Worm (Caenorhabditis elegans) whole organism, early embryonic: Measurements from ENCODE around the gene T28F3.9.
A peak's percentile ranks its signal among the peaks of the same experiment; 100 is the strongest.

ENCODE experiments used
- B0310.2 ChIP-seq: sonication (generic microtip); optimal IDR thresholded peaks from 2 replicates; lab custom pipeline; 2016; ENCODE audit warnings: mild to moderate bottlenecking, missing genetic modification characterization, missing compliant biosample characterization
- F13C5.2 ChIP-seq: sonication (generic microtip); optimal IDR thresholded peaks from 2 replicates; lab custom pipeline; 2017; ENCODE audit warnings: mild to moderate bottlenecking, missing genetic modification characterization, inconsistent platforms, missing compliant biosample characterization
- aly-1 ChIP-seq: sonication (generic microtip); optimal IDR thresholded peaks from 2 replicates; lab custom pipeline; 2016; ENCODE audit warnings: missing genetic modification characterization, missing compliant biosample characterization
- ama-1 ChIP-seq: fragments of 150-350 bp; optimal IDR thresholded peaks from 2 replicates; lab custom pipeline; 2014
- ceh-13 ChIP-seq: fragments of 200-800 bp; sonication (Bioruptor generic); optimal IDR thresholded peaks from 2 replicates; lab custom pipeline; 2018; ENCODE audit warnings: mild to moderate bottlenecking, missing genetic modification characterization, missing compliant biosample characterization
- ceh-36 ChIP-seq: sonication (generic microtip); optimal IDR thresholded peaks from 2 replicates; lab custom pipeline; 2016; ENCODE audit warnings: missing genetic modification characterization, inconsistent platforms, missing compliant biosample characterization
- ets-7 ChIP-seq: sonication (generic microtip); optimal IDR thresholded peaks from 2 replicates; lab custom pipeline; 2016; ENCODE audit warnings: missing genotype, missing genetic modification characterization, missing compliant biosample characterization
- flt-1 ChIP-seq: fragments of 200-800 bp; sonication (Bioruptor generic); IDR thresholded peaks from 2 replicates; pipeline ENCODE4 v1.3.6; 2022; ENCODE audit warnings: missing genetic modification characterization, missing compliant biosample characterization
- hmbx-1 ChIP-seq: sonication (generic microtip); optimal IDR thresholded peaks from 2 replicates; lab custom pipeline; 2016; ENCODE audit warnings: mild to moderate bottlenecking, missing genetic modification characterization, missing compliant biosample characterization
- hmg-4 ChIP-seq: fragments of 200-800 bp; sonication (Bioruptor generic); optimal IDR thresholded peaks from 2 replicates; lab custom pipeline; 2018; ENCODE audit warnings: mild to moderate bottlenecking, missing genetic modification characterization, missing compliant biosample characterization
- hnd-1 ChIP-seq: sonication (generic microtip); optimal IDR thresholded peaks from 2 replicates; lab custom pipeline; 2016; ENCODE audit warnings: missing genetic modification characterization, missing compliant biosample characterization
- pes-1 ChIP-seq: fragments of 200-800 bp; sonication (Bioruptor generic); IDR thresholded peaks from 2 replicates; pipeline ENCODE4 v1.3.6; 2022; ENCODE audit warnings: missing genetic modification reagents, missing genetic modification characterization, missing compliant biosample characterization
- scrt-1 ChIP-seq: fragments of 200-800 bp; sonication (Bioruptor generic); IDR thresholded peaks from 2 replicates; pipeline ENCODE4 v1.3.6; 2022; ENCODE audit warnings: missing genetic modification characterization, missing compliant biosample characterization
- sea-1 ChIP-seq: fragments of 200-800 bp; sonication (Bioruptor generic); conservative IDR thresholded peaks from 2 replicates; pipeline ENCODE4 v1.3.6; 2022; ENCODE audit warnings: missing genetic modification characterization, missing compliant biosample characterization
- tbx-11 ChIP-seq: fragments of 200-800 bp; sonication (Bioruptor generic); IDR thresholded peaks from 2 replicates; pipeline ENCODE4 v1.3.6; 2022; ENCODE audit warnings: missing genetic modification characterization, missing compliant biosample characterization
- tbx-37 ChIP-seq: fragments of 200-800 bp; sonication (Bioruptor generic); conservative IDR thresholded peaks from 2 replicates; pipeline ENCODE4 v1.3.6; 2022; ENCODE audit warnings: missing genetic modification reagents, missing genetic modification characterization, missing compliant biosample characterization
- tra-4 ChIP-seq: sonication (generic microtip); optimal IDR thresholded peaks from 2 replicates; lab custom pipeline; 2017; ENCODE audit warnings: missing genetic modification characterization, missing compliant biosample characterization

The T28F3.9 gene

ce11 chrIV:17276705-17277458 is 31.4 kb upstream of the T28F3.9 start, which contains the start of gene clec-196:
clec-196 (plus strand) TSS chrIV:17276956.
- TF ChIP-seq scrt-1 (GFP tag; lab: Robert Waterston, UW) (no peak), hnd-1 (no peak), hmbx-1 (tag; lab: Kevin White, UChicago) (no peak), ceh-13 (GFP tag; lab: Kevin White, UChicago) (no peak), ama-1 (lab: Kevin White, UChicago) (no peak), B0310.2 (no peak), ceh-36 (no peak), pes-1 (GFP tag; lab: Robert Waterston, UW) (no peak), flt-1 (GFP tag; lab: Robert Waterston, UW) (no peak), tbx-11 (no peak), F13C5.2 (tag; lab: Kevin White, UChicago) (no peak)

- no peak for TF ChIP-seq F13C5.2 (tag; lab: Kevin White, UChicago)
- no peak for TF ChIP-seq aly-1 (tag; lab: Kevin White, UChicago)
- peak; percentile 3 for TF ChIP-seq ama-1 (lab: Kevin White, UChicago)
These were observed 30.7 kb upstream of the T28F3.9 start for ce11 chrIV:17277459-17278173.

ce11 chrIV:17278363-17278762 is 29.9 kb upstream of the T28F3.9 start:
- TF ChIP-seq hnd-1, result peak; percentile 53
- TF ChIP-seq pes-1 (GFP tag; lab: Robert Waterston, UW), result peak; percentile 50; the same call in 1 of the 2 replicates
- TF ChIP-seq aly-1 (tag; lab: Kevin White, UChicago), result no peak
- TF ChIP-seq hmbx-1 (tag; lab: Kevin White, UChicago), result peak; percentile 69
- TF ChIP-seq hmg-4 (GFP tag; lab: Kevin White, UChicago), result peak; percentile 89
- peak; percentile 65 for TF ChIP-seq ceh-13 (GFP tag; lab: Kevin White, UChicago)
- peak; percentile 73 for TF ChIP-seq tra-4
- no peak for TF ChIP-seq ets-7 (tag; lab: Kevin White, UChicago)
- no peak for TF ChIP-seq scrt-1 (GFP tag; lab: Robert Waterston, UW)
- peak; percentile 67 for TF ChIP-seq flt-1 (GFP tag; lab: Robert Waterston, UW)
- TF ChIP-seq sea-1 (GFP tag; lab: Robert Waterston, UW), result peak; percentile 83
- peak; percentile 57 for TF ChIP-seq ceh-36
- no peak for TF ChIP-seq tbx-37 (GFP tag; lab: Robert Waterston, UW)
- no peak for TF ChIP-seq ama-1 (lab: Kevin White, UChicago)
- TF ChIP-seq B0310.2, result peak; percentile 55
- peak; percentile 96 for TF ChIP-seq F13C5.2 (tag; lab: Kevin White, UChicago)
- no peak for TF ChIP-seq tbx-11

- TF ChIP-seq tbx-11, result no peak
- no peak for TF ChIP-seq ceh-13 (GFP tag; lab: Kevin White, UChicago)
- no peak for TF ChIP-seq tra-4
- no peak for TF ChIP-seq ets-7 (tag; lab: Kevin White, UChicago)
- no peak for TF ChIP-seq pes-1 (GFP tag; lab: Robert Waterston, UW)
- no peak for TF ChIP-seq aly-1 (tag; lab: Kevin White, UChicago)
- no peak for TF ChIP-seq B0310.2
- no peak for TF ChIP-seq ama-1 (lab: Kevin White, UChicago)
- TF ChIP-seq ceh-36, result no peak
These were observed 29.3 kb upstream of the T28F3.9 start, which contains the start of gene hsp-1 for ce11 chrIV:17278861-17279591. hsp-1 (plus strand) TSS chrIV:17278959.

ce11 chrIV:17279592-17280440 is 28.5 kb upstream of the T28F3.9 start:
- TF ChIP-seq sea-1 (GFP tag; lab: Robert Waterston, UW) (0 out of 2 replicates have a peak, but pooled peaks have one; percentile 52), hmbx-1 (tag; lab: Kevin White, UChicago) (no peak), ceh-36 (no peak), scrt-1 (GFP tag; lab: Robert Waterston, UW) (no peak), tra-4 (no peak), pes-1 (GFP tag; lab: Robert Waterston, UW) (no peak), ets-7 (tag; lab: Kevin White, UChicago) (no peak), aly-1 (tag; lab: Kevin White, UChicago) (peak; percentile 34)

ce11 chrIV:17280441-17280939 is 27.8 kb upstream of the T28F3.9 start:
- TF ChIP-seq flt-1 (GFP tag; lab: Robert Waterston, UW) (0 out of 2 replicates have a peak, but pooled peaks have one; percentile 4), ama-1 (lab: Kevin White, UChicago) (peak; percentile 85), pes-1 (GFP tag; lab: Robert Waterston, UW) (no peak)
